Worm (Caenorhabditis elegans) whole organism, L4/young adult: Measurements from ENCODE around the gene pir-1.
A peak's percentile ranks its signal among the peaks of the same experiment; 100 is the strongest.

ENCODE experiments used
- W03F9.2 ChIP-seq: fragments of 150-350 bp; optimal IDR thresholded peaks from 2 replicates; lab custom pipeline; 2014; ENCODE audit warnings: missing biosample characterization, missing genetic modification characterization
- dao-5 ChIP-seq: sonication (generic microtip); optimal IDR thresholded peaks from 2 replicates; lab custom pipeline; 2016; ENCODE audit warnings: missing genotype, missing genetic modification characterization, moderate library complexity, missing compliant biosample characterization
- him-1 ChIP-seq: sonication (generic microtip); optimal IDR thresholded peaks from 2 replicates; lab custom pipeline; 2016; ENCODE audit warnings: missing genotype, missing genetic modification reagents, missing genetic modification characterization, missing compliant biosample characterization

DNA sequence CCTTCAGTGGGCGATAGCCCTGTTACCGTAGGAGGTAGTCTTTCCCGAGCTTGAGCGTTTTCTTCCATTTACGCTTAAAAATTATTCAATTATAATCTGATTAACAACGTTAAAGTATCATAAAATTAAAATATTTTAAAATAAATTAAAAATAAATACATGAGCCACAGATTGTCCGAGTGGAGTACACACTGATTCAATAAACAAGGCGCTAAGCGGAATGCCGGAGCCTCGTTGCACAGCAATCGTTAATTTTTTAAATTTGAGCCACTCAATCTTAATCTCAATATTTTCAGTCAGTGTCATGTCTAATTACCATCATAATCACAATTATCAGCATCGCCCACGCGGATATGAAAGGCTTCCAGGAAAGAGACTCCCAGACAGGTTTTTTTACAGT is at the start of gene pir-1, which contains the start of gene sec-5:
- no peak for TF ChIP-seq him-1 (tag; lab: Kevin White, UChicago)
- no peak for TF ChIP-seq dao-5 (tag; lab: Kevin White, UChicago)
- peak; percentile 11 for TF ChIP-seq W03F9.2
